Fruit fly (Drosophila melanogaster): ENCODE results near the gene CG43330.
A peak's percentile ranks its signal among the peaks of the same experiment; 100 is the strongest.

Gene CG43330

dm6 chr3L:22505118-22505517 is 895 bp upstream of the CG43330 start, which contains the start of gene CG43329:
Gene CG43329, minus strand, starts transcription at chr3L:22505218.
- TF ChIP-seq YL-1 (GFP tag; optimal IDR thresholded peaks at IDR 0.05), result no peak
- no peak for TF ChIP-seq ro (GFP tag; IDR thresholded peaks at IDR 0.05)
- TF ChIP-seq NC2β (GFP tag; optimal IDR thresholded peaks at IDR 0.05), result no peak
- no peak for TF ChIP-seq Dip2 (GFP tag; IDR thresholded peaks at IDR 0.05)
- no peak for TF ChIP-seq CG2889 (GFP tag; IDR thresholded peaks at IDR 0.05)
- no peak for TF ChIP-seq CG4328 (GFP tag; optimal IDR thresholded peaks at IDR 0.05)
- no peak for TF ChIP-seq CG32532 (GFP tag; IDR thresholded peaks at IDR 0.05)
- no peak for TF ChIP-seq Neu2 (GFP tag; optimal IDR thresholded peaks at IDR 0.05; ENCODE audit: borderline replicate concordance)
- TF ChIP-seq Hr51 (GFP tag; optimal IDR thresholded peaks at IDR 0.05), result no peak
- no peak for TF ChIP-seq Med (GFP tag)
- no peak for TF ChIP-seq stwl (tag; optimal IDR thresholded peaks at IDR 0.05)
- no peak for TF ChIP-seq tup (GFP tag; optimal IDR thresholded peaks at IDR 0.05)
- no peak for TF ChIP-seq wdn (GFP tag; IDR thresholded peaks at IDR 0.05)
- TF ChIP-seq CG8089 (GFP tag; optimal IDR thresholded peaks at IDR 0.05), result no peak
- TF ChIP-seq CG31224 (GFP tag; IDR thresholded peaks at IDR 0.05), result no peak
- no peak for TF ChIP-seq Hey (tag; optimal IDR thresholded peaks at IDR 0.05)

- TF ChIP-seq gcm (GFP tag; optimal IDR thresholded peaks at IDR 0.05), result no peak
- no peak for TF ChIP-seq tna (GFP tag; IDR thresholded peaks at IDR 0.05; ENCODE audit: partially characterized antibody)
- TF ChIP-seq CG7372 (GFP tag; IDR thresholded peaks at IDR 0.05), result no peak
- TF ChIP-seq CG8388 (GFP tag; optimal IDR thresholded peaks at IDR 0.05), result no peak
- no peak for TF ChIP-seq dimm (GFP tag; IDR thresholded peaks at IDR 0.05)
- TF ChIP-seq NFAT (GFP tag; IDR thresholded peaks at IDR 0.05), result no peak
- TF ChIP-seq CG1602 (GFP tag; optimal IDR thresholded peaks at IDR 0.05), result no peak
- no peak for TF ChIP-seq CG7839 (tag; optimal IDR thresholded peaks at IDR 0.05)
- no peak for TF ChIP-seq CG8359 (GFP tag; optimal IDR thresholded peaks at IDR 0.05; ENCODE audit: borderline replicate concordance)
Observed at dm6 chr3L:22503730-22504129, 493 bp downstream of the CG43330 start, which contains the start of gene CG43331. Gene CG43331, minus strand, starts transcription at chr3L:22503830.

- TF ChIP-seq CG4328 (GFP tag; optimal IDR thresholded peaks at IDR 0.05), result no peak
- TF ChIP-seq tna (GFP tag; IDR thresholded peaks at IDR 0.05; ENCODE audit: partially characterized antibody), result no peak
- TF ChIP-seq CG17802 (tag; optimal IDR thresholded peaks at IDR 0.05), result no peak
Observed at dm6 chr3L:22501300-22501699, 2.9 kb downstream of the CG43330 start, which contains the start of gene CG43312. Gene CG43312, plus strand, starts transcription at chr3L:22501600.

dm6 chr3L:22497594-22497993 is 6.6 kb downstream of the CG43330 start:
- TF ChIP-seq bab2 (GFP tag; optimal IDR thresholded peaks at IDR 0.05), result no peak
- TF ChIP-seq CG10267 (tag; optimal IDR thresholded peaks at IDR 0.05), result no peak
- no peak for TF ChIP-seq pan (optimal IDR thresholded peaks at IDR 0.05)
- TF ChIP-seq pan (GFP tag; optimal IDR thresholded peaks at IDR 0.05 in 1 of 2, IDR thresholded peaks at IDR 0.05 in 1 of 2), result peak in 1 of 2 experiments; percentile 7
- no peak for TF ChIP-seq ro (GFP tag; IDR thresholded peaks at IDR 0.05)
- no peak for TF ChIP-seq Six4 (GFP tag; optimal IDR thresholded peaks at IDR 0.05)
- TF ChIP-seq CG34376 (GFP tag; optimal IDR thresholded peaks at IDR 0.05), result no peak
- TF ChIP-seq CG13296 (GFP tag; optimal IDR thresholded peaks at IDR 0.05), result no peak
- peak; percentile 82 for TF ChIP-seq Ets65A (GFP tag)
- no peak for TF ChIP-seq zfh1 (GFP tag; IDR thresholded peaks at IDR 0.05)
- no peak for TF ChIP-seq CG16815 (GFP tag; optimal IDR thresholded peaks at IDR 0.05)
- TF ChIP-seq CG1603 (tag; optimal IDR thresholded peaks at IDR 0.05), result no peak
- no peak for TF ChIP-seq CG9609 (GFP tag; optimal IDR thresholded peaks at IDR 0.05)
- peak; percentile 1 for TF ChIP-seq CG8290 (GFP tag; optimal IDR thresholded peaks at IDR 0.05)
- peak in 1 of 2 experiments; percentile 84 for TF ChIP-seq CG8290 (tag; optimal IDR thresholded peaks at IDR 0.05)
- TF ChIP-seq Nf-YC (tag; optimal IDR thresholded peaks at IDR 0.05), result no peak
